Fruit fly (Drosophila melanogaster) S2 (cell line): Measurements from ENCODE around the gene SmD1.

Source experiments
- CG8478 ChIP-seq: fragments of >200 bp; optimal IDR thresholded peaks from 2 replicates; lab custom pipeline; 2018
- CTCF ChIP-seq, 2 experiments: fragments of >200 bp; optimal IDR thresholded peaks; 2 replicates each; lab custom pipeline; 2018

dm6 chr3L:12695695-12696094, 38.7 kb downstream of the SmD1 start:
- TF ChIP-seq CG8478: no peak
- TF ChIP-seq CTCF (optimal IDR thresholded peaks at IDR 0.05; lab: Kevin White, UChicago): no peak
